Fruit fly (Drosophila melanogaster): Measurements from ENCODE around the gene caps.
A peak's percentile ranks its signal among the peaks of the same experiment; 100 is the strongest.

Gene caps

DNA sequence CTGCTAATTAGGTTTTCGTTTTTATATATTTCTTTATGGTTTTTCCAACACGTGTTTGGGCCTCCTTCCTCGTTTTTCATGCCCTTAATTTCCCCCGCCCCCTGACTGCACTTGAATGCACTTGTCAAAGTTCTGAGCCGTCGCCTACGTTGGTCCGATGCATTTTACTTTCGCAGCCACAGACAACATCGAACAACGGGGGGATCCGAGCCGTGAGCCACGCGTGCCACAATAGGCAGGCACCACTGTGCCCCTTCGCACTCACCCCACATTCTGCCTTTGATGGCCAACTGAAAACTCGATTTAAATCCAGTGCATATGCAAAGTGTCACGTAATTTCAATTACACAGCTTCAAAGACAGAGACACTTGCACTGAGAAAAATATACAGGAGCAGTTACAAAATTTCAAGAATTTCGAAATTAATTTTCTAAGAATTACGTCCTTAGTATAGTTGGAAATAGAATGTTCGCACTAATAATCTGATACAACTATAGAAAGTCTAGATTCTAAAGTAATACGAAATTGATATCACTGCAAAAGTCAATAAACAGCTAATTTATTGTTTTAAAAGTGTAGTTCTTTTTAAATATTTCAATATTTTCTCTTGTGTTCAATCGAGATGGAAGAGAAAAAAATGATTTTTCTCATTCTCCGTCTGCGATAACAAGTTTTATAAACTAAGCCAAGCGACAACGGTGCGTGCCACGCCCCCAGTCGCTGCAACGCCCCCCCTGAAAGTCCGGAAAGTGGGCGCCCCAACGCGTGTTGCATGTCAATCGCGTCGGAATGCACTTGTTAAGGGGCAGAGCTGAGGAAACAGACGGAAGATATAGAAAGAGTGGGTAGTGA lies 13.7 kb upstream of the caps start (continued):
- TF ChIP-seq CG7368 (GFP tag; optimal IDR thresholded peaks at IDR 0.05) (peak; percentile 20), vri (GFP tag; optimal IDR thresholded peaks at IDR 0.05) (no peak), dac (GFP tag; optimal IDR thresholded peaks at IDR 0.05) (no peak), CG8119 (GFP tag; IDR thresholded peaks at IDR 0.05) (peak; percentile 52; the same call in 2 of the 3 replicates), CG6808 (GFP tag; optimal IDR thresholded peaks at IDR 0.05) (peak; percentile 46), net (GFP tag; optimal IDR thresholded peaks at IDR 0.05) (peak; percentile 60), spab (GFP tag; optimal IDR thresholded peaks at IDR 0.05) (peak; percentile 28), CG11902 (GFP tag; optimal IDR thresholded peaks at IDR 0.05) (no peak), CG3032 (tag; optimal IDR thresholded peaks at IDR 0.05) (peak; percentile 44), CG34406 (GFP tag; optimal IDR thresholded peaks at IDR 0.05) (peak; percentile 26), fd59A (GFP tag; optimal IDR thresholded peaks at IDR 0.05) (peak; percentile 32), Blimp-1 (GFP tag; optimal IDR thresholded peaks at IDR 0.05) (no peak), lz (GFP tag; optimal IDR thresholded peaks at IDR 0.05) (peak; percentile 4), topi (GFP tag; optimal IDR thresholded peaks at IDR 0.05) (peak; percentile 17), Hr39 (GFP tag; optimal IDR thresholded peaks at IDR 0.05) (no peak), CG6854 (GFP tag; optimal IDR thresholded peaks at IDR 0.05) (no peak), CG6163 (GFP tag; IDR thresholded peaks at IDR 0.05) (peak; percentile 23; the same call in 1 of the 3 replicates), OdsH (GFP tag; optimal IDR thresholded peaks at IDR 0.05) (peak; percentile 58), Sox15 (GFP tag; optimal IDR thresholded peaks at IDR 0.05) (no peak), Hr4 (GFP tag; optimal IDR thresholded peaks at IDR 0.05) (peak; percentile 70), CG6792 (GFP tag; optimal IDR thresholded peaks at IDR 0.05) (no peak), CG10631 (GFP tag; optimal IDR thresholded peaks at IDR 0.05) (peak; percentile 53), fd85E (GFP tag; optimal IDR thresholded peaks at IDR 0.05) (no peak), CG4318 (GFP tag; optimal IDR thresholded peaks at IDR 0.05) (peak; percentile 47), CG11294 (GFP tag; IDR thresholded peaks at IDR 0.05) (0 out of 2 replicates have a peak, but pooled peaks have one; percentile 41), Lpt (GFP tag; optimal IDR thresholded peaks at IDR 0.05) (peak; percentile 38), CG8319 (GFP tag; optimal IDR thresholded peaks at IDR 0.05) (no peak), CG1621 (tag; optimal IDR thresholded peaks at IDR 0.05) (no peak), Gug (GFP tag; IDR thresholded peaks at IDR 0.05) (peak; percentile 18; the same call in 1 of the 2 replicates), ss (GFP tag; optimal IDR thresholded peaks at IDR 0.05) (peak; percentile 6 to 30), CG15336 (GFP tag; IDR thresholded peaks at IDR 0.05) (peak; percentile 76)

- no peak for TF ChIP-seq CG8319 (GFP tag; optimal IDR thresholded peaks at IDR 0.05)
- TF ChIP-seq fd85E (GFP tag; optimal IDR thresholded peaks at IDR 0.05) = no peak
- TF ChIP-seq pdm3 (GFP tag; optimal IDR thresholded peaks at IDR 0.05) = no peak
- TF ChIP-seq CG6276 (GFP tag; optimal IDR thresholded peaks at IDR 0.05) = no peak
- TF ChIP-seq net (GFP tag; optimal IDR thresholded peaks at IDR 0.05) = no peak
- TF ChIP-seq Smox (GFP tag; optimal IDR thresholded peaks at IDR 0.05) = no peak
- no peak for TF ChIP-seq Lpt (GFP tag; optimal IDR thresholded peaks at IDR 0.05)
- no peak for TF ChIP-seq CG10669 (GFP tag; optimal IDR thresholded peaks at IDR 0.05)
- TF ChIP-seq Ets96B (tag; optimal IDR thresholded peaks at IDR 0.05) = peak; percentile 47
- no peak for TF ChIP-seq svp (GFP tag)
- TF ChIP-seq CG8119 (GFP tag; IDR thresholded peaks at IDR 0.05) = no peak
- TF ChIP-seq Gug (GFP tag; IDR thresholded peaks at IDR 0.05) = no peak
- TF ChIP-seq fd59A (GFP tag; optimal IDR thresholded peaks at IDR 0.05) = peak; percentile 7
- TF ChIP-seq dsx (GFP tag; optimal IDR thresholded peaks at IDR 0.05; ENCODE audit: poor library complexity, severe bottlenecking) = peak; percentile 88
- no peak for TF ChIP-seq CG8632 (GFP tag; optimal IDR thresholded peaks at IDR 0.05)
- TF ChIP-seq CG1621 (tag; optimal IDR thresholded peaks at IDR 0.05) = peak; percentile 24
- TF ChIP-seq CG11902 (GFP tag; optimal IDR thresholded peaks at IDR 0.05) = no peak
- peak; percentile 6 for TF ChIP-seq CG3032 (tag; optimal IDR thresholded peaks at IDR 0.05)
- TF ChIP-seq CG6808 (GFP tag; optimal IDR thresholded peaks at IDR 0.05) = peak; percentile 21
- peak; percentile 2 for TF ChIP-seq achi (GFP tag; optimal IDR thresholded peaks at IDR 0.05)
- TF ChIP-seq CG31627 (GFP tag; optimal IDR thresholded peaks at IDR 0.05) = no peak
- TF ChIP-seq CG10631 (GFP tag; optimal IDR thresholded peaks at IDR 0.05) = no peak
- peak; percentile 7 for TF ChIP-seq OdsH (GFP tag; optimal IDR thresholded peaks at IDR 0.05)
- TF ChIP-seq CG11762 (GFP tag; optimal IDR thresholded peaks at IDR 0.05; ENCODE audit: insufficient read depth) = no peak
- TF ChIP-seq Eip78C (GFP tag) = peak; percentile 82
- no peak for TF ChIP-seq CG4318 (GFP tag; optimal IDR thresholded peaks at IDR 0.05)
- peak; percentile 39 for TF ChIP-seq spab (GFP tag; optimal IDR thresholded peaks at IDR 0.05)
- TF ChIP-seq Sox102F (GFP tag; optimal IDR thresholded peaks at IDR 0.05) = no peak
- TF ChIP-seq Eip75B (GFP tag; optimal IDR thresholded peaks at IDR 0.05) = no peak
- TF ChIP-seq esn (GFP tag; optimal IDR thresholded peaks at IDR 0.05) = no peak
- TF ChIP-seq Met (GFP tag; optimal IDR thresholded peaks at IDR 0.05) = no peak
- no peak for TF ChIP-seq lz (GFP tag; optimal IDR thresholded peaks at IDR 0.05)
These were observed 11.1 kb upstream of the caps start for dm6 chr3L:13217395-13217794.
